Fruit fly (Drosophila melanogaster) whole organism, wandering third instar larva: Measurements from ENCODE around the gene CG42784.

Experiments used
- Abd-B ChIP-seq: fragments of >200 bp; optimal IDR thresholded peaks from 2 replicates; lab custom pipeline; 2017; ENCODE audit warnings: missing biosample characterization, missing genetic modification characterization
- CG32264 ChIP-seq: fragments of 200-800 bp; sonication (Bioruptor generic); optimal IDR thresholded peaks from 2 replicates; lab custom pipeline; 2016; ENCODE audit warnings: missing biosample characterization, missing genetic modification characterization
- CG9705 ChIP-seq: fragments of 200-800 bp; sonication (Bioruptor generic); optimal IDR thresholded peaks from 2 replicates; lab custom pipeline; 2018; ENCODE audit warnings: missing biosample characterization, mild to moderate bottlenecking, missing genetic modification characterization
- CrebA ChIP-seq: fragments of 200-800 bp; sonication (Bioruptor generic); optimal IDR thresholded peaks from 2 replicates; lab custom pipeline; 2016; ENCODE audit warnings: missing biosample characterization, mild to moderate bottlenecking, missing genetic modification characterization, borderline replicate concordance
- Dfd ChIP-seq: fragments of >200 bp; optimal IDR thresholded peaks from 2 replicates; lab custom pipeline; 2017; ENCODE audit warnings: missing biosample characterization, missing genetic modification characterization
- Dif ChIP-seq: fragments of 200-275, 200-300 bp; sonication (Bioruptor generic); optimal IDR thresholded peaks from 2 replicates; lab custom pipeline; 2018; ENCODE audit warnings: missing biosample characterization, missing genetic modification characterization; ENCODE audit not compliant: partially characterized antibody
- GATAd ChIP-seq: sonication (Bioruptor generic); optimal IDR thresholded peaks from 2 replicates; lab custom pipeline; 2016; ENCODE audit warnings: missing biosample characterization, missing genetic modification characterization
- Hr78 ChIP-seq: fragments of >200 bp; optimal IDR thresholded peaks from 2 replicates; lab custom pipeline; 2017; ENCODE audit warnings: missing biosample characterization, missing genetic modification characterization
- Hr83 ChIP-seq: fragments of 200-300 bp; sonication (Bioruptor generic); optimal IDR thresholded peaks from 2 replicates; lab custom pipeline; 2016; ENCODE audit warnings: missing biosample characterization, mild to moderate bottlenecking, missing genetic modification characterization, moderate library complexity; ENCODE audit not compliant: poor library complexity, severe bottlenecking
- Jra ChIP-seq: sonication (Bioruptor generic); optimal IDR thresholded peaks from 2 replicates; lab custom pipeline; 2016; ENCODE audit warnings: missing biosample characterization, missing genetic modification characterization
- Mio ChIP-seq: sonication (Bioruptor generic); optimal IDR thresholded peaks from 2 replicates; lab custom pipeline; 2016; ENCODE audit warnings: missing biosample characterization, missing genetic modification characterization
- Myc ChIP-seq: fragments of >200 bp; optimal IDR thresholded peaks from 2 replicates; lab custom pipeline; 2017
- N ChIP-seq: fragments of >200 bp; optimal IDR thresholded peaks from 2 replicates; lab custom pipeline; 2018; ENCODE audit warnings: missing biosample characterization, missing external identifiers, missing genetic modification characterization
- OdsH ChIP-seq: fragments of 200-800 bp; sonication (Bioruptor generic); optimal IDR thresholded peaks from 2 replicates; lab custom pipeline; 2016; ENCODE audit warnings: missing biosample characterization, mild to moderate bottlenecking, missing genetic modification characterization
- Vsx2 ChIP-seq: fragments of 200-300, 225-300 bp; sonication (Bioruptor generic); optimal IDR thresholded peaks from 2 replicates; lab custom pipeline; 2018; ENCODE audit warnings: missing biosample characterization, missing genetic modification characterization; ENCODE audit not compliant: partially characterized antibody
- br ChIP-seq: fragments of 200-800 bp; sonication (Bioruptor generic); optimal IDR thresholded peaks from 2 replicates; lab custom pipeline; 2016; ENCODE audit warnings: missing biosample characterization, missing genetic modification characterization
- brk ChIP-seq: fragments of 200-800 bp; sonication (Bioruptor generic); optimal IDR thresholded peaks from 2 replicates; lab custom pipeline; 2016; ENCODE audit warnings: missing biosample characterization, mild to moderate bottlenecking, missing genetic modification characterization
- dl ChIP-seq, 2 experiments: fragments of 175-275, 200-275 bp in 1 of 2; fragments of 200-275 bp in 1 of 2; sonication (Bioruptor generic); optimal IDR thresholded peaks; lab custom pipeline; 2018; ENCODE audit warnings: mild to moderate bottlenecking in 2 of 2, missing biosample characterization in 2 of 2, missing genetic modification characterization in 2 of 2, moderate library complexity in 2 of 2; ENCODE audit not compliant: partially characterized antibody in 2 of 2, insufficient read depth in 1 of 2
- dmrt93B ChIP-seq: fragments of 200-800 bp; sonication (Bioruptor generic); optimal IDR thresholded peaks from 2 replicates; lab custom pipeline; 2018; ENCODE audit warnings: missing biosample characterization, mild to moderate bottlenecking, missing genetic modification characterization
- dsf ChIP-seq: sonication (Bioruptor generic); optimal IDR thresholded peaks from 2 replicates; lab custom pipeline; 2016; ENCODE audit warnings: missing biosample characterization, missing genetic modification characterization, borderline replicate concordance
- foxo ChIP-seq, 2 experiments: fragments of 200-800 bp; sonication (Bioruptor generic); optimal IDR thresholded peaks; 2 replicates in 1 of 2; 3 replicates in 1 of 2; lab custom pipeline; 2016 to 2017; ENCODE audit warnings: missing biosample characterization in 2 of 2, missing genetic modification characterization in 2 of 2
- fru ChIP-seq: fragments of 200-800 bp; sonication (Bioruptor generic); optimal IDR thresholded peaks from 3 replicates; lab custom pipeline; 2016; ENCODE audit warnings: missing biosample characterization, mild to moderate bottlenecking, missing genetic modification characterization
- h ChIP-seq: fragments of 200-800 bp; sonication (Bioruptor generic); optimal IDR thresholded peaks from 3 replicates; lab custom pipeline; 2016; ENCODE audit warnings: missing biosample characterization, mild to moderate bottlenecking, missing genetic modification characterization
- jim ChIP-seq: fragments of 175-275, 200-325 bp; sonication (Bioruptor generic); optimal IDR thresholded peaks from 2 replicates; lab custom pipeline; 2016; ENCODE audit warnings: missing biosample characterization, mild to moderate bottlenecking, missing genetic modification characterization
- lola ChIP-seq: fragments of >200 bp; optimal IDR thresholded peaks from 2 replicates; lab custom pipeline; 2017; ENCODE audit warnings: missing biosample characterization, missing genetic modification characterization
- pan ChIP-seq: fragments of >200 bp; optimal IDR thresholded peaks from 2 replicates; lab custom pipeline; 2017
- psq ChIP-seq: fragments of 200-800 bp; sonication (Bioruptor generic); optimal IDR thresholded peaks from 3 replicates; lab custom pipeline; 2017; ENCODE audit warnings: missing biosample characterization, mild to moderate bottlenecking, missing genetic modification characterization, moderate library complexity
- rgr ChIP-seq: fragments of 200-800 bp; sonication (Bioruptor generic); optimal IDR thresholded peaks from 3 replicates; lab custom pipeline; 2016; ENCODE audit warnings: missing biosample characterization, mild to moderate bottlenecking, missing genetic modification characterization
- sage ChIP-seq: fragments of 200-800 bp; sonication (Bioruptor generic); optimal IDR thresholded peaks from 2 replicates; lab custom pipeline; 2016; ENCODE audit warnings: missing biosample characterization, mild to moderate bottlenecking, missing genetic modification characterization
- sv ChIP-seq: fragments of 200-800 bp; sonication (Bioruptor generic); optimal IDR thresholded peaks from 3 replicates; lab custom pipeline; 2016; ENCODE audit warnings: missing biosample characterization, missing genetic modification characterization
- tai ChIP-seq: sonication (Bioruptor generic); optimal IDR thresholded peaks from 2 replicates; lab custom pipeline; 2016; ENCODE audit warnings: missing biosample characterization, missing genetic modification characterization
- usp ChIP-seq: fragments of >200 bp; optimal IDR thresholded peaks from 2 replicates; lab custom pipeline; 2017; ENCODE audit warnings: missing biosample characterization, missing genetic modification characterization
- woc ChIP-seq: sonication (Bioruptor generic); optimal IDR thresholded peaks from 2 replicates; lab custom pipeline; 2016; ENCODE audit warnings: missing biosample characterization, mild to moderate bottlenecking, missing genetic modification characterization

The CG42784 gene

dm6 chr2L:13514945-13515687 lies 99.9 kb downstream of the CG42784 start:
- TF ChIP-seq CG9705 (GFP tag; lab: Kevin White, UChicago) (no peak), lola (GFP tag; lab: Kevin White, UChicago) (no peak), woc (GFP tag; lab: Kevin White, UChicago) (peak; percentile 29), sv (GFP tag; lab: Kevin White, UChicago) (peak; percentile 75), Dfd (GFP tag; lab: Kevin White, UChicago) (peak; percentile 2)

DNA sequence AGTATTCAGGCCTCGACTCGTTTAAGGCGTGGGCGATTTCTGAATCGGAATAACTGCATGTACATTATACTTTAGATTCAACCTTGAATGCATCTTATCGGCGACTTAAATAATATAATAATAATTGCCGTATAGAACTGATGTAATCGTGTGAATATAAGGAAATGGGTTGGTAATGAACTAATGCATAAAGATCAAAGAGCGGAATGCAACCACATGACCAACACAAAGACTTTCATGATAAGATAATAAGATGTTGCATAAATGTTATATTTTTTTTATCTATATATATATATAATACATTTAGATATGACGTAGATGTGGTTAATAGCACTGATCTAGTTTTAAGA lies 100.4 kb downstream of the CG42784 start:
- TF ChIP-seq tai (no peak), CG9705 (GFP tag; lab: Kevin White, UChicago) (no peak), sage (GFP tag; lab: Kevin White, UChicago) (no peak), Vsx2 (GFP tag; lab: Kevin White, UChicago) (no peak), Abd-B (GFP tag; lab: Kevin White, UChicago) (no peak), Mio (no peak), OdsH (GFP tag; lab: Kevin White, UChicago) (no peak), Jra (GFP tag; lab: Kevin White, UChicago) (no peak), CG32264 (no peak), usp (GFP tag; lab: Kevin White, UChicago) (no peak), fru (GFP tag; lab: Kevin White, UChicago) (no peak), dl (GFP tag; optimal IDR thresholded peaks at IDR 0.05; lab: Kevin White, UChicago; ENCODE audit: insufficient read depth in 1 of 2, partially characterized antibody in 2 of 2) (no peak), CrebA (GFP tag; lab: Kevin White, UChicago) (no peak), h (GFP tag; lab: Kevin White, UChicago) (no peak)

DNA sequence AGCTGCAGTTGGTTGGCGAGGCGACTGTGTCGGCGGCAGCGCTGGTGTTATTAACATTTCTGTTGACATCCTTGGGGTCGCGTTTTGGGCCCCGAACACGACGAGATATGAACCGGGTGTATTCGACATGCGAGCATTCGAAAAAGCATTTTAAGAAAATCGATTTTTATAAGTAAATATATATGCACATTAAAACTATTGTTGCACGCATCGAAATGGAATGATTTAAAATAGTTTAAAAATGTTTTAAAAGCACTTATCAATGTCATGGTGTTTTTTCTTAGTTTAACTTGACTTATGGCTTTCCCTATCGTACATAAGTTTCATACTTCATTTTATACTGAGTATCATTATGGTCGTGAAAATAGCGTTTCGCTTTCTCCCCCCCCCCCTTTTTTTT lies 106.6 kb downstream of the CG42784 start:
- no peak for TF ChIP-seq psq (GFP tag; lab: Kevin White, UChicago)
- no peak for TF ChIP-seq CG9705 (GFP tag; lab: Kevin White, UChicago)
- TF ChIP-seq tai = no peak
- no peak for TF ChIP-seq N (GFP tag; lab: Kevin White, UChicago)
- no peak for TF ChIP-seq Hr83 (GFP tag; lab: Kevin White, UChicago)
- TF ChIP-seq pan (lab: Kevin White, UChicago) = no peak
- no peak for TF ChIP-seq rgr (GFP tag; lab: Kevin White, UChicago)
- TF ChIP-seq sage (GFP tag; lab: Kevin White, UChicago) = no peak

DNA sequence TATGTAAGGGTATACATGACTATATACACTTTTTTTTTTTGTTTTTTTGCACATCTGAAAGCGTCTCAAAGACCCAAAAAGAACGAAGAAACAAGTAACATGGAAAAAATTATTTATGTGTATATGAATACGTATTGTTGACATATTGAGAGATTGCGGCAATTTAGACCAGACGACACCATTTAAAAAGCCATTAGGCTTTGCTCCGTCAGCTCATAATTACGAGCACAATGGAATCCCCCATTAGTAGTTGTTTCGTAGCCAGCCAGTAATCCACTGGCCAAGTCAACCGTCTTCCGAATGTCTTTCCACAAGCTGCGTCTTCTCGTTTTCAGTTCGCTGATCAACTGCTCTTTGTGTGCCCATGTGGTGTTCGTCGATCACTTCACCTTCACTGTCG lies 112.3 kb downstream of the CG42784 start, which contains the start of gene CG33640:
CG33640 (plus strand) TSS at position 301 of the 400 bp plus-strand sequence.
- TF ChIP-seq dmrt93B = no peak
- TF ChIP-seq Hr83 (GFP tag; lab: Kevin White, UChicago) = no peak
- TF ChIP-seq foxo (GFP tag; optimal IDR thresholded peaks at IDR 0.05; lab: Kevin White, UChicago) = no peak
- no peak for TF ChIP-seq jim
- TF ChIP-seq dsf (GFP tag; lab: Kevin White, UChicago) = no peak
- no peak for TF ChIP-seq br (GFP tag; lab: Kevin White, UChicago)
- TF ChIP-seq N (GFP tag; lab: Kevin White, UChicago) = no peak
- TF ChIP-seq dl (GFP tag; optimal IDR thresholded peaks at IDR 0.05; lab: Kevin White, UChicago; ENCODE audit: insufficient read depth in 1 of 2, partially characterized antibody in 2 of 2) = no peak
- TF ChIP-seq, all 38 proteins: peak for 0

DNA sequence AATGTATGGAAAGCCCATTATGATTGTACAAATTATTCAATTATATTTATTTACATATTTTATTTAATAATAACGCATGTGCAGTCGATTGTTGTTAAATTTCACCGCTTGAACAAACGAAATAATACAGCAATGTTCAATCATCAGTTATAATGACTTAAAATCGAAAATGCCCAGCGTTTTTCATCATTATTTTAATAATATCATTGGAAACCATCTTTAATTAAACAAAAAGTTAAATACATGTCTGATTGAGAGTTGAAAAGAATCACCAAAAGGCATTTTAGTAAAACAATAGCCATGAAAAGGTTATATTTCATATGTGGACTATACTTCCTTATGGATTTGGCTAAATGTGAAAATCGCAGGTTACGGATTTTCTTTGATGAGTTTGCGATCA lies 113.5 kb downstream of the CG42784 start, which contains the start of gene CG33641:
CG33641 (plus strand) TSS at position 301 of the 400 bp plus-strand sequence.
- TF ChIP-seq h (GFP tag; lab: Kevin White, UChicago) (no peak), dmrt93B (no peak), Hr78 (GFP tag; lab: Kevin White, UChicago) (no peak), woc (GFP tag; lab: Kevin White, UChicago) (no peak), Vsx2 (GFP tag; lab: Kevin White, UChicago) (no peak), brk (no peak), N (GFP tag; lab: Kevin White, UChicago) (no peak), OdsH (GFP tag; lab: Kevin White, UChicago) (no peak), Dif (GFP tag; lab: Kevin White, UChicago) (no peak), fru (GFP tag; lab: Kevin White, UChicago) (no peak), Mio (no peak), CG9705 (GFP tag; lab: Kevin White, UChicago) (no peak), jim (no peak), Jra (GFP tag; lab: Kevin White, UChicago) (no peak), Myc (no peak), usp (GFP tag; lab: Kevin White, UChicago) (no peak), GATAd (GFP tag; lab: Kevin White, UChicago) (no peak), Dfd (GFP tag; lab: Kevin White, UChicago) (no peak)
